Fruit fly (Drosophila melanogaster): Measurements from ENCODE around the gene Rpn3.
A peak's percentile ranks its signal among the peaks of the same experiment; 100 is the strongest.

Rpn3 gene

DNA sequence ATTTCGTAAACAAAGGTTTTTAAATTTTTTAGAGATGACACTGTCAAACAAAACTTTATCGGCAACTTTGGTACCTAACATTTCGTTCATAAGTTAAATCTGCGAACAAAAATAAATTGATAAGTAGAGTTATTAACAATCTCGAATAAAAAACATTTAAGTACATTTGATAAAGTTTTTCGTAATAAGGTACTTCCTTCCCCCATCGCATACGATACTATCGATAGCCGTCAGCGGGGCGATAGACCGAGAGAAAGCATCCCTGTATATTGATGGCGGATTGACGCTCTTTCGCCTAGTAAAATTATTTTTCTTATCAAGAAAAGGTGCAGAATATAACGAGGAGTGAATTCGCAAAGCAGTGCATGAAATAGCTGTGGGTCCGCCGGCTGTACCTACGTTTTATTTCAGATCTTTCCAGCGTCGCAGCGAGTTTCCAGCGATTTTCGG is 6.5 kb upstream of the Rpn3 start, which contains the start of the genes Ttc19 and Acn:
TSS of gene Ttc19 (minus strand) at position 38 of the 450 bp plus-strand sequence.
TSS of gene Acn (plus strand) at position 245 of the 450 bp plus-strand sequence.
- TF ChIP-seq CTCF (optimal IDR thresholded peaks at IDR 0.05): peak in 1 of 2 experiments; percentile 16
- TF ChIP-seq CG8478 (optimal IDR thresholded peaks at IDR 0.05): no peak

DNA sequence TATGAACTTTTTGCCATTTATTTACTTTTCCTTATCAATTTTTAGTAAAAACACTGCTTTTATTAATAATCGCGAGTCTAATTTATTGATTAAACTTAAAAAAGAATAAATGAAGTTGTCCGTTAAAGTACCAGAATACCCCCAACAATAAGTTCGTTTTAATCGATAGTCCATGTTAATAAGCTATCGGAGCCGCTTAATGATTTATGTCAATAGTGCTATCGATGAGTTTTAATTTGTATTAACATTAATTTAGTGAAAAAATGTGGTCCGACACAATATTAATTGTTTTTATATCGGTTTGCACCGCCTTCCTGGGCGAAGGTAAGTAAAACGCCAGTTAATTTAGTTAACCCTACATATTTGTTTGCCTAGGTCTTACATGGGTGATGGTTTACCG is 2.7 kb upstream of the Rpn3 start, which contains the start of gene CG10470:
TSS of gene CG10470 (plus strand) at position 165 of the 400 bp plus-strand sequence.
- no peak for TF ChIP-seq CG8478 (optimal IDR thresholded peaks at IDR 0.05)
- no peak for TF ChIP-seq CTCF (optimal IDR thresholded peaks at IDR 0.05)

DNA sequence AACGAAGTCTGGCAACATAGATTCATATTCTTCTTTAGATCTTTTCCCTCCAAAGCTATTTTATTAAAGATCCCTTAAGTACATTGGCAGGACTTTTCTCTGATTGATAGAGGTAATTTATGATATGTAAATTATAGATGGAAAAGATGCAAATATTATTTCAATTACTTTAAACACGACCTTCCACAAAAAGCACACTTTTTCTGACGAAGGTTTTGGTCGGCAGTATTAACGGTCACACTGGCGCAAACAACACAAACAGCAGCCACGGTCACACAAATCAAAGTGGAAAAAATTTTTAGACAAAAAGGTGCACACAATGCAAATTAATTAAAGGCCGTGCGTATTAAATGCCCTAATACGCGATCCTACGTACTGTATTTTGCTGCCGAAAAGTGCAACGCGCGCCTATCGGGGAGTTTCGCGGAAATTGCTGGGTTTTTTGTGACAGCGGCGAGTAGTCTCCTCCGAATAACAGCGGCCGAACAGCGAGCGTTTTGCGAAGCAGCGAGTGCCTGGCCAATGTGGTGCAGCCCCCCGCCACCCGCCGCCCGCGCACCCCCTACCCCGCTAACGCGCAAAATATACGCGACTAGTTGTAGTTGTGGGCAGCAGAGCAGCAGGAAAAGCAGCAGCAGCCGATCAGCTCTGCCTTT is 2.4 kb downstream of the Rpn3 start, which contains the start of gene CG10492:
TSS of gene CG10492 (plus strand) at position 219 of the 656 bp plus-strand sequence.
- TF ChIP-seq CG8478 (optimal IDR thresholded peaks at IDR 0.05): no peak
- TF ChIP-seq CTCF (optimal IDR thresholded peaks at IDR 0.05): no peak

DNA sequence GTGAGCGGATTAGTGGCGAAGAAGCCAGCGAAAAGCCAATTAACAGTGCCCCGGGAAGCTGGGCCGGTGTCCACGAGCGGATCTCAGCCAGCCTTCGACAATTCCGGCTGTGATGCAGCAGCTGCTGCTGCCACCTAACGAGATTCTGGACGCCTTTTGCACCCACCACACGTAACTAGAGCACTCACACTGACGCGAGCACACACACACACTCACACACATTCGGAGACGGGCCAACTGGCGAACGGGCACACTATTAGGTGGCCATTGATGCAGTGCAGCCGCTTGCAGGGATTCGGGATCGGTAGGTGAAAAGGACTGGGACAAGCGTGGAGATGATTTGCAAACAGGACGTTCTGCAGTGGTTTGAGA is 2.9 kb downstream of the Rpn3 start:
- TF ChIP-seq CTCF (optimal IDR thresholded peaks at IDR 0.05) (no peak), CG8478 (optimal IDR thresholded peaks at IDR 0.05) (no peak)

DNA sequence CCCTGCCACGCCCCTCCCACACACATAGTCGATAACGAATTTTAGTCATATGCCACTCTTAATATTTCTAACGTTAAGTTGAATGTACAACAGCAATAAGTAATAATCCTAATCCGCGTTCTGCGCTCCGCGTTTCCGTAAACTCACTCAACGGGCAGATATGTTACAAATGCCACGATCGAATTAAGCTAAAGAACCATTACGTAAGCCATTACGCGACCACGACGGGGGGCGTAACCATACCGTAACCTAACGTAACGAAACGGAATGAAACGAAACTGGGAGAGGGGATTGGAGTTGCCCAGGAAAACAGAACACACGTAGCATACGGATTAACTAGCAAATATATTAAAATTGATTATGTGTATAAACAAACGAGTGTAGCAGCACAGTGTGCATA is 6.2 kb downstream of the Rpn3 start:
- TF ChIP-seq CTCF (optimal IDR thresholded peaks at IDR 0.05) (no peak), CG8478 (optimal IDR thresholded peaks at IDR 0.05) (no peak)

DNA sequence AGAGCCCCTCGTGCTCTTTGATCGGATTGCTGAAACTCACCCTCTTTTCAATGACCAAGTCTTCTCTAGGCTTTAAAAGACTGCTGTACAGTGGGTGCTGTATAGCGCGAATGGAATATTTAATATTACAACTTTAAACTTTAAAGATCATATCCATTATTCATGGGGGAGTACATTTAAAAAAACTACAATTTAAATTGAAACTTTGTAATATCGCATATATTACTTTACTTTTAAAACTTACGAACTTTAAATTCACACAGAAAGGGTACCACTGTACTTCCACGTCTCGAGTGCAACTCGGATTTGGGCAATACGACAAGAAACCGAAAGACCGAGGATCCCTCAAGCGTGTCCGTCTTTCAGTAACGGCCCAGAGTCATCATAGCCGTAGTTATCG is 7.3 kb downstream of the Rpn3 start, which contains the start of gene Phlpp:
TSS of gene Phlpp (plus strand) at position 214 of the 400 bp plus-strand sequence.
- no peak for TF ChIP-seq CG8478 (optimal IDR thresholded peaks at IDR 0.05)
- no peak for TF ChIP-seq CTCF (optimal IDR thresholded peaks at IDR 0.05)

DNA sequence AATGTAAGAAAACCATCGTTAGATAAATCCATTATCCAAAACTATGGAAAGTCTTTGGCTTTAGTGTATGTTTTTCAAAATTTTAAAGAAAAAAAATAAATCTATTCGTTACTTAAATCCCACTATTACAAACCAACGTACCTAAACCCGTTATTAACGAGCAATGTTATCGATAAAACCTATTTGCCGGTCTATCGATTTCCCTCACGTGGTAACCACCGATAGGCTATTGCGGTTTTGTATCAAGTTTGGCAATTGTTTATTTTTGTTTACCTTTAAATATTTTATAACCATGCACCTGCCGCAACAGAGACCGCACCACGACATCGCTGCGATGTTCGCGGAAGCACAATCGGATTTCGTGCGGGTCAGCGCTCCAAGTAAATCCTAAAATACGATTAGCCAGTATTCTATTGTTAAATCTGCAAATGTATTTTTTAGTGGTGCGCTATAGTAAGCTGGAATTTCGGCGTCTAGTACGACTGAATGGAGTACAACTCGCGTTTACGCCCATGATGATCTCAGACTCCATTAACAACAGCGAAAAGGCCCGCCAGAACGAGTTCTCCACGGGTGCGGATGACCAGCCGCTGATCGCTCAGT is 11.6 kb downstream of the Rpn3 start, which contains the start of gene Dus4:
TSS of gene Dus4 (plus strand) at position 206 of the 603 bp plus-strand sequence.
- TF ChIP-seq CTCF (optimal IDR thresholded peaks at IDR 0.05) (no peak), CG8478 (optimal IDR thresholded peaks at IDR 0.05) (no peak)

DNA sequence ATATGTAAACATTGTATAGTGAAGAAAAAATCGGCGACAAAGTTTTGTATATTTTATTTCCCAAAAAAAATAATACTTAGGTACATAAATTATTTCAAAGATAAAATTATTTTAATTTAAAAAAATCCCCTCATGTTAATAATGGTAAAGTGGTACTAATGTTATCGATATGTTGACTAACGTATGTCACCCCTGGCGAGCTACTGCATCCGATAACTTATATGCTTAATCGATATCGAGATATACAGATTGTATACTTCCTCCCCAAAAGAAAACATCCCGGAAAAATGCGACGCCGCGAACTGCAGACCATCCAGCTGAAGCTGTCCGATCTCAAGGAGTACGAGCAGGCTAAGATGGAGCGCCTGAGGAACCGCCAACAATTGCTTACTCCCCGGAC is 13.1 kb downstream of the Rpn3 start, which contains the start of gene CG17343:
TSS of gene CG17343 (plus strand) at position 224 of the 400 bp plus-strand sequence.
- TF ChIP-seq CG8478 (optimal IDR thresholded peaks at IDR 0.05) (no peak), CTCF (optimal IDR thresholded peaks at IDR 0.05) (no peak)

DNA sequence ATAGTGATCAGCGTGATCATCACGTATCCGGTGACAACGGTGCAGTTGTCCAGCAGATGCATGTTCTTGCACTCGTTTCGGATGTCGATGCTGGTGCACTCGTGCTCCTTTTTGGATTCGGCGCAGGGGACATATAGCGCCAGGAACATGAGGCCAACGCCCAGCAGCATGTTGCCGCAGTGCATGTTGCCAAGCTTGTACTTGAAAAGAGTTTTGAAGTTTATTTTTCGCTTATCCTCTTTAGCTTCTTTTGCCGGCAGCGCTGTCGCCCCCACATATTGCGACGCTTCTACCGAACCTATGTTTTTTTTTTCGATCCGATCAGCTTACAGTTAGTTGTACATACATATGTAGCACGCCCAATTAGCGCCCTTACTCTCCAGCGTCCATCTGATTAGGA is 16.8 kb downstream of the Rpn3 start:
- TF ChIP-seq CG8478 (optimal IDR thresholded peaks at IDR 0.05) (no peak), CTCF (optimal IDR thresholded peaks at IDR 0.05) (no peak)

DNA sequence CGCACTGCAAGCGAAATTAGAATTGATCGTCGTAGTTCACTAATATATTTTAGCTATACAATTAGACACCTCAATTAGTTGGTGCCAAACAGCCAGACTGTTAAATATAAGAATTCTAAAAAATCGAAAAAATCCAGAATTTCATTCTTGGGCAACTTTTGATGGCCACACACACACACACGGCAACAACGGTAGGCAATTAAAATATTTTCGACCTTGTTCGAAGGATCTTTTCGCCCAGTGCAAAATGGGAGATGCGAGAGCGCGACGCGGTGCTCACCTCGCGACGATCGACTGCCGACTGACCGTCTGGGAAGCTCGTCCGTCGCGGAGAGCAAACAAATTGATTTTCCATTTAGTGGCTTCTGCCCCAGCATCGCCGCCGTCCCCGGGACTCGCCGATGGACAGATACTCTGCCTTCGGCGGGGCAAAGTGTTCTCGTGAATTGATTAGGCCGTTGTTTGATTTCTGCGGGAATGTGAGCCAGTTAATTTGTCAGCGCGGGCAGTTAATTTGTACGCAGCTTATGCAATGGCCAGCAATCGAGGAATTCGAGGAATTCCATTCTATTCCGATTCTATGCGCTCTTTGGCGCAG is 18.1 kb downstream of the Rpn3 start, which contains the start of gene CG10702:
TSS of gene CG10702 (minus strand) at position 304 of the 598 bp plus-strand sequence.
- TF ChIP-seq CG8478 (optimal IDR thresholded peaks at IDR 0.05) (no peak), CTCF (optimal IDR thresholded peaks at IDR 0.05) (no peak)

DNA sequence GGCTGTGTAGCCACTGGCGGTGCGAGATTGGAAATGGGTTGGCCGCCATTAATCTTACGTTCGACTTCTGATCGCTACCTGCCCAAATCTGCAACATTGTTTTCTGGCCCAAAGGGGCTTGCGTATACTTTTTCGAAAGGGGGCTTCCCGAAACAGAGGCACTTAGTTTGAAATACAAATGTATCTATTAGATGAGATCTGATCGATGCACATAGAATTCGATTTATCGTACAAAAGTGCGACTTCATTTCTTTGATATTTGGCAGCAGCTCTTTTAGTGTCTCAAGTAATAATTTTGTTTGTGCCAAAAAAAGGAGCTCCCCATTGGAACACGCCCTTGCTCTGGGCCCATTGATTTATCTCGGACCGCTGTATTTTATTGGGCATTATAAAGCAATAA is 20.1 kb downstream of the Rpn3 start:
- TF ChIP-seq CG8478 (optimal IDR thresholded peaks at IDR 0.05) (no peak), CTCF (optimal IDR thresholded peaks at IDR 0.05) (no peak)

DNA sequence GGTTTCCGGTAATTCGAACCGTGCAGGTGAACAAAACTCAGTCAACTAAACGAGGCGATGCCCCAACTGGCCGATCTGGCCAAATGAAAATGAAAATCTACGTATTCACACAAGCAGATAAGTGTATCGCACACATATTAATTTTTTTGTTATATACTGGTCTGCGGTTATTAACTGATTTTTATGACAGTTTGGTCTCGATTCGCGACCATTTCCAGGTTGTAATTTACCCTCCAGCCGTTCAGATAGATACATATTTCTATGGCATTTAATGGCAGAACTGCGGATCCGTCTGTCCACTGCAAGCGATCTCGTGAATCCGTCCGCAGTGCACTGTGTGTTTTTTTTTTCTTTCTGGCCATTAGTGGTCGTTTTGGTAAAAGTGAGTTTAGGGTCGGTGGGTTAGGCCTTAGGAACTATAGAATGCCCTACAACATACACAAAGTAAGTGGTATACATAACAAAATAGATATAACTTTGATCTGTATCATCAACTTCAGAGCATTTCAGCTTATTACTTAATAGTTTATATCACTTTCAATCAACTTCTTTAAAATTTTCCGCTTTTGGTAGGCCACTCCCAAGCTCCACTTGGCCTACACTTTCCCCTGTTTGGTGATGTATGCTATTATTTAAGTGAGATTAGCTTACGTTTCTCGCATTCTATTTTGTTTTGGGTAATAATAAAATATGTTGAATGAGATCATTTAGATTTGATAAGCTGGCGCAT is 22.7 kb downstream of the Rpn3 start, which contains the start of gene CG17572:
TSS of gene CG17572 (minus strand) at position 51 of the 730 bp plus-strand sequence.
- TF ChIP-seq CG8478 (optimal IDR thresholded peaks at IDR 0.05) (no peak), CTCF (optimal IDR thresholded peaks at IDR 0.05) (no peak)

DNA sequence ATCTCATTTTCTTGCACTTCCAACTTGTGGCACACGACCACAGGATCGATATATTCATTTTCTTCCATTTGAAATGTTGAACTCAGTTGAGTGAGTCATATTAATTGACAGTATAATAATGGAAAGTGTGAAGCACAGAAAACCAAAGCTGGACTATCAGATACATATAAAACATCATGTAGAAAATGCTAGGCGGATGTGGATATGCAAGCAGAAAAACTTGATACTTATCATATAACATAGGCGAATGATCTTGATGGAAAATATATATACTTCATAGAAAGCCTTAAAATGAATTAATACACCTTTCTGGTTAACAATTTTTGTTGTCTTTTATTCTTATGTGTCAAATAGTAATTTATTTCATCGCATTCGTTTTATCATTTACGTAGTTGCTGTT is 27.3 kb downstream of the Rpn3 start, which contains the start of gene CG10700:
TSS of gene CG10700 (minus strand) at position 101 of the 400 bp plus-strand sequence.
- TF ChIP-seq CTCF (optimal IDR thresholded peaks at IDR 0.05): no peak
- no peak for TF ChIP-seq CG8478 (optimal IDR thresholded peaks at IDR 0.05)

DNA sequence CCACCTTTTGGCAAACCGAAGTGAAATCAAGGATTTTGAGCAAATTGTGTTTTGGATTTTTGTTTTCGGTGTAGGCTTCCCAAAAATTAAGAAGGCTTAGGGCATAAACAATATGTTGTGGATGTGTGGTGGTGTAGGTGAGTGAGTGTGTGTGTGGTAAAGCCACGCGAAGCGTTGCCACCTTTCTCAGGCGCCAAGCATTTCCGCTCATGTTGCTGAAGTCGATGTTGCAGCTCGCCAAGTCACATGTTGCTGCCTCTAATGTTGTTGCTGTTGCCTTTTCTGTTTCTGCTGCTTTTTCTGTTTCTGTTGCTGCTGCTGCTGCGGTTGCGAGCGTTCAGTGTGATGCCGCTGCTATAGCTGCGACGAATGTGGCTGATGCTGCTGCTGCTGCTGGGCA is 28.2 kb downstream of the Rpn3 start:
- TF ChIP-seq CG8478 (optimal IDR thresholded peaks at IDR 0.05): no peak
- TF ChIP-seq CTCF (optimal IDR thresholded peaks at IDR 0.05): no peak
